Worm (Caenorhabditis elegans) whole organism, young adult: ENCODE measurements around the gene trmt-10C.2.

Source experiments
- B0019.2 ChIP-seq: fragments of 200-800 bp; sonication (Bioruptor generic); conservative IDR thresholded peaks from 2 replicates; pipeline ENCODE4 v1.3.6; 2022; ENCODE audit warnings: missing genetic modification reagents, missing genetic modification characterization, missing compliant biosample characterization
- F39B2.1 ChIP-seq: fragments of 200-800 bp; sonication (Bioruptor generic); IDR thresholded peaks from 2 replicates; pipeline ENCODE4 v1.3.6; 2022; ENCODE audit warnings: missing genetic modification reagents, missing genetic modification characterization, missing compliant biosample characterization
- F49E8.2 ChIP-seq: sonication (generic microtip); optimal IDR thresholded peaks from 3 replicates; lab custom pipeline; 2017; ENCODE audit warnings: missing genetic modification characterization, mild to moderate bottlenecking, missing compliant biosample characterization, antibody characterized with exemption, moderate library complexity; ENCODE audit not compliant: insufficient read depth
- F57A8.1 ChIP-seq: fragments of 200-800 bp; sonication (Bioruptor generic); optimal IDR thresholded peaks from 2 replicates; lab custom pipeline; 2018; ENCODE audit warnings: mild to moderate bottlenecking, missing genetic modification characterization, moderate library complexity, missing compliant biosample characterization
- K11D2.4 ChIP-seq: fragments of 200-800 bp; sonication (Bioruptor generic); IDR thresholded peaks from 2 replicates; pipeline ENCODE4 v1.3.6; 2022; ENCODE audit warnings: missing genetic modification reagents, missing genetic modification characterization, missing compliant biosample characterization
- Y95B8A.8 ChIP-seq: fragments of 200-800 bp; sonication (Bioruptor generic); IDR thresholded peaks from 2 replicates; pipeline ENCODE4 v1.3.6; 2022; ENCODE audit warnings: missing genetic modification reagents, missing genetic modification characterization, missing compliant biosample characterization
- ZK185.1 ChIP-seq: sonication (generic microtip); optimal IDR thresholded peaks from 2 replicates; lab custom pipeline; 2016; ENCODE audit warnings: mild to moderate bottlenecking, missing genetic modification characterization, missing compliant biosample characterization; ENCODE audit not compliant: poor library complexity, severe bottlenecking
- akir-1 ChIP-seq: fragments of 200-800 bp; sonication (Bioruptor generic); optimal IDR thresholded peaks from 2 replicates; lab custom pipeline; 2018; ENCODE audit warnings: mild to moderate bottlenecking, missing genetic modification characterization, moderate library complexity, missing compliant biosample characterization
- attf-6 ChIP-seq: fragments of 200-800 bp; sonication (Bioruptor generic); IDR thresholded peaks from 2 replicates; pipeline ENCODE4 v1.3.6; 2022; ENCODE audit warnings: missing genetic modification reagents, missing genetic modification characterization, missing compliant biosample characterization
- cebp-1 ChIP-seq, 2 experiments: fragments of 200-800 bp in 1 of 2; sonication (Bioruptor generic) in 1 of 2; sonication (generic microtip) in 1 of 2; IDR thresholded peaks in 1 of 2; optimal IDR thresholded peaks in 1 of 2; 2 replicates each; pipeline versions ENCODE4 v1.3.6 to Lab custom; 2017 to 2022; ENCODE audit warnings: missing compliant biosample characterization in 2 of 2, missing genetic modification characterization in 2 of 2, mild to moderate bottlenecking in 1 of 2, missing genetic modification reagents in 1 of 2, moderate library complexity in 1 of 2
- ceh-79 ChIP-seq: sonication (generic microtip); optimal IDR thresholded peaks from 2 replicates; lab custom pipeline; 2017; ENCODE audit warnings: mild to moderate bottlenecking, missing genetic modification characterization, missing compliant biosample characterization
- chd-7 ChIP-seq: sonication (generic microtip); optimal IDR thresholded peaks from 2 replicates; lab custom pipeline; 2016; ENCODE audit warnings: mild to moderate bottlenecking, missing genetic modification characterization, moderate library complexity, missing compliant biosample characterization
- dpl-1 ChIP-seq: fragments of 150-350 bp; optimal IDR thresholded peaks from 2 replicates; lab custom pipeline; 2014; ENCODE audit warnings: missing biosample characterization, missing genetic modification reagents, missing genetic modification characterization
- him-1 ChIP-seq: sonication (generic microtip); optimal IDR thresholded peaks from 2 replicates; lab custom pipeline; 2016; ENCODE audit warnings: missing genotype, missing genetic modification reagents, missing genetic modification characterization, missing compliant biosample characterization
- hlh-12 ChIP-seq: sonication (generic microtip); optimal IDR thresholded peaks from 2 replicates; lab custom pipeline; 2016; ENCODE audit warnings: missing genetic modification characterization, missing compliant biosample characterization
- hmg-1.2 ChIP-seq: fragments of 200-800 bp; sonication (Bioruptor generic); IDR thresholded peaks from 2 replicates; pipeline ENCODE4 v1.3.6; 2022; ENCODE audit warnings: missing genetic modification reagents, missing genetic modification characterization, missing compliant biosample characterization
- lag-1 ChIP-seq: fragments of 200-800 bp; sonication (Bioruptor generic); IDR thresholded peaks from 2 replicates; pipeline ENCODE4 v1.3.6; 2022; ENCODE audit warnings: missing genetic modification reagents, missing genetic modification characterization, missing compliant biosample characterization
- let-607 ChIP-seq, 2 experiments: fragments of 200-800 bp in 1 of 2; sonication (Bioruptor generic) in 1 of 2; sonication (generic microtip) in 1 of 2; optimal IDR thresholded peaks; 2 replicates each; lab custom pipeline; 2016 to 2018; ENCODE audit warnings: mild to moderate bottlenecking in 2 of 2, missing compliant biosample characterization in 2 of 2, missing genetic modification characterization in 2 of 2, moderate library complexity in 2 of 2, missing genotype in 1 of 2
- lin-26 ChIP-seq: fragments of 200-800 bp; sonication (Bioruptor generic); IDR thresholded peaks from 2 replicates; pipeline ENCODE4 v1.3.6; 2022; ENCODE audit warnings: missing genetic modification reagents, missing genetic modification characterization, missing compliant biosample characterization
- lin-40 ChIP-seq: sonication (generic microtip); optimal IDR thresholded peaks from 2 replicates; lab custom pipeline; 2016; ENCODE audit warnings: missing genetic modification characterization, mild to moderate bottlenecking, missing compliant biosample characterization, missing genotype, missing genetic modification reagents
- lsl-1 ChIP-seq: fragments of 200-800 bp; sonication (Bioruptor generic); optimal IDR thresholded peaks from 2 replicates; lab custom pipeline; 2018; ENCODE audit warnings: mild to moderate bottlenecking, missing genetic modification characterization, moderate library complexity, missing compliant biosample characterization
- madf-3 ChIP-seq: fragments of 200-800 bp; sonication (Bioruptor generic); IDR thresholded peaks from 2 replicates; pipeline ENCODE4 v1.3.6; 2022; ENCODE audit warnings: missing genetic modification reagents, missing genetic modification characterization, missing compliant biosample characterization
- mcd-1 ChIP-seq: fragments of 200-800 bp; sonication (Bioruptor generic); IDR thresholded peaks from 2 replicates; pipeline ENCODE4 v1.3.6; 2022; ENCODE audit warnings: missing genetic modification reagents, missing genetic modification characterization, missing compliant biosample characterization
- nfya-2 ChIP-seq: fragments of 200-800 bp; sonication (Bioruptor generic); IDR thresholded peaks from 2 replicates; pipeline ENCODE4 v1.3.6; 2022; ENCODE audit warnings: missing genetic modification reagents, missing genetic modification characterization, missing compliant biosample characterization
- nhr-120 ChIP-seq: fragments of 200-800 bp; sonication (Bioruptor generic); IDR thresholded peaks from 2 replicates; pipeline ENCODE4 v1.3.6; 2022; ENCODE audit warnings: missing genetic modification characterization, missing compliant biosample characterization
- nhr-80 ChIP-seq: sonication (generic microtip); optimal IDR thresholded peaks from 2 replicates; lab custom pipeline; 2016; ENCODE audit warnings: missing genetic modification characterization, missing compliant biosample characterization
- nhr-90 ChIP-seq: sonication (generic microtip); optimal IDR thresholded peaks from 2 replicates; lab custom pipeline; 2016; ENCODE audit warnings: missing genotype, mild to moderate bottlenecking, missing genetic modification characterization, missing compliant biosample characterization
- pha-4 ChIP-seq: fragments of 150-350 bp; sonication (generic microtip); optimal IDR thresholded peaks from 2 replicates; lab custom pipeline; 2014; ENCODE audit warnings: missing biosample characterization, missing genetic modification reagents, missing genetic modification characterization
- repo-1 ChIP-seq: sonication (generic microtip); optimal IDR thresholded peaks from 2 replicates; lab custom pipeline; 2017; ENCODE audit warnings: mild to moderate bottlenecking, missing genetic modification characterization, missing compliant biosample characterization
- sdz-38 ChIP-seq: sonication (generic microtip); optimal IDR thresholded peaks from 2 replicates; lab custom pipeline; 2016; ENCODE audit warnings: missing genotype, missing genetic modification characterization, missing compliant biosample characterization
- somi-1 ChIP-seq: fragments of 200-800 bp; sonication (Bioruptor generic); optimal IDR thresholded peaks from 2 replicates; lab custom pipeline; 2018; ENCODE audit warnings: mild to moderate bottlenecking, missing genetic modification characterization, missing compliant biosample characterization
- tbp1 ChIP-seq: fragments of 200-800 bp; sonication (Bioruptor generic); optimal IDR thresholded peaks from 2 replicates; lab custom pipeline; 2018; ENCODE audit warnings: mild to moderate bottlenecking, missing genetic modification characterization, missing compliant biosample characterization
- ztf-18 ChIP-seq: sonication (generic microtip); optimal IDR thresholded peaks from 2 replicates; lab custom pipeline; 2016; ENCODE audit warnings: missing genotype, mild to moderate bottlenecking, missing genetic modification characterization, missing compliant biosample characterization
- ztf-26 ChIP-seq: sonication (generic microtip); optimal IDR thresholded peaks from 2 replicates; lab custom pipeline; 2017; ENCODE audit warnings: missing genetic modification characterization, missing compliant biosample characterization

trmt-10C.2 gene

DNA sequence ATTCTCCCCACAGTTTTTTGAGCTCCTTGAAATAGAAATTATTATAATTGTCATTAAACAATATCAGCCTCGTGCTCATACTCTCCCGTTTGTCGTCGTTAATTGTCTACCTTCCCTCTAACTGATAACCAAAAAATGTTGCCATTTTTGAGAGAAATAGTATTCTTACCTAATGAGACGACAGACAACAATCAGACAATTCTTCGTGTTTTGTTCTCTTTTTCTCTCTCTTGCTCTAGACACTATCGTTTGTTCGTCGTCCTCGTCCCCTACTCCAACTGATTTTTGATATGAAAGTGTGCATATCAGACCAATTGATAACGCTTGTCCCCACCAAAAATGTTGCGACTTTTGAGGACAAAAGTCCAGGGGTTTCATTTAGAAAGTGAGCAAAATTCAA, 15.5 kb downstream of the trmt-10C.2 start (continued):
- TF ChIP-seq F57A8.1 (GFP tag; lab: Kevin White, UChicago), result no peak
- no peak for TF ChIP-seq chd-7
- TF ChIP-seq K11D2.4 (GFP tag; lab: Robert Waterston, UW), result no peak
- TF ChIP-seq let-607 (tag; optimal IDR thresholded peaks at IDR 0.05; lab: Kevin White, UChicago), result peak in 1 of 2 experiments; percentile 1
- TF ChIP-seq nfya-2 (GFP tag; lab: Robert Waterston, UW), result no peak
- no peak for TF ChIP-seq sdz-38
- no peak for TF ChIP-seq him-1 (tag; lab: Kevin White, UChicago)
- no peak for TF ChIP-seq nhr-120 (GFP tag; lab: Robert Waterston, UW)
- TF ChIP-seq pha-4 (tag; lab: Kevin White, UChicago), result no peak

DNA sequence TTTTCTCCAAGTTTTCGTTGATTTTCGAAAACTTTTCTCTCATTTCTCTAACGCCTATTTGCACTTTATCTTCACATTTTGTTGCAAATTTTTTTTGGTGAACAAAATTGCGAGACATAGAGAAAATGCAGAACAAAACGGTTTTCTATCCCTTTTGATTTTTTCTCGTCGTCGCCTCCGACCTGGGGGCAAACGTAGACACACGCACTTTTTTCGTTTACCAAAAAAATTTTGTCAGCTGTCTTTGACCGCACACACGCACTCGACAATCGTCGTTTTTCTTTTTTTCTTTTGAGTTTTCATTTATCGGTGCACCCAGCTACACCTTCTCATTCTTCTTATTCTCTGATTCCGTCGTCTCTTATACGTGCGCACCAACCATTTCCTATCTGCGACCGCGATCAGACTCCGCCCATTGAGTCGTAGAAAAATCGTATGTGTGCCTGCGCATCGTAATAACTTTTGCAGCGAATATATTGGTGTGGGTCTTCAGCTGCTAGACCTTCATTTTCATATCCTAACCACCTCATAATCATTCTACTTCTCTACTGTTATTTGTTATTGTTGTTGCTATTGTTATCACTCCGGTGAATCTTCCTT, 16.3 kb downstream of the trmt-10C.2 start:
- peak; percentile 53 for TF ChIP-seq lin-40 (tag; lab: Kevin White, UChicago)
- TF ChIP-seq lin-26 (GFP tag; lab: Robert Waterston, UW), result 0 out of 2 replicates have a peak, but pooled peaks have one; percentile 28
- TF ChIP-seq ztf-26 (tag; lab: Kevin White, UChicago), result peak; percentile 61
- TF ChIP-seq somi-1 (GFP tag; lab: Kevin White, UChicago), result peak; percentile 65
- TF ChIP-seq repo-1 (tag; lab: Kevin White, UChicago), result peak; percentile 24
- TF ChIP-seq nhr-90 (tag; lab: Kevin White, UChicago), result no peak
- TF ChIP-seq nhr-80 (tag; lab: Kevin White, UChicago), result peak; percentile 58
- no peak for TF ChIP-seq madf-3 (GFP tag; lab: Robert Waterston, UW)
- TF ChIP-seq akir-1, result no peak
- TF ChIP-seq, all 124 proteins: peak for 6

ce11 chrIII:6364395-6364794, 18.3 kb downstream of the trmt-10C.2 start:
- TF ChIP-seq dpl-1 (GFP tag; lab: Kevin White, UChicago), result no peak
- no peak for TF ChIP-seq lag-1
- TF ChIP-seq hlh-12 (tag; lab: Kevin White, UChicago), result no peak
- TF ChIP-seq Y95B8A.8 (GFP tag; lab: Robert Waterston, UW), result no peak

- no peak for TF ChIP-seq mcd-1 (GFP tag; lab: Robert Waterston, UW)
- TF ChIP-seq B0019.2 (GFP tag; lab: Robert Waterston, UW), result no peak
- no peak for TF ChIP-seq let-607 (tag; optimal IDR thresholded peaks at IDR 0.05; lab: Kevin White, UChicago)
- no peak for TF ChIP-seq nfya-2 (GFP tag; lab: Robert Waterston, UW)
- no peak for TF ChIP-seq tbp1
- TF ChIP-seq cebp-1 (GFP tag; IDR thresholded peaks at IDR 0.05; lab: Robert Waterston, UW), result no peak
- peak; percentile 16 for TF ChIP-seq cebp-1 (tag; optimal IDR thresholded peaks at IDR 0.05; lab: Kevin White, UChicago)
- TF ChIP-seq ztf-18 (tag; lab: Kevin White, UChicago), result no peak
- no peak for TF ChIP-seq F49E8.2 (tag; lab: Kevin White, UChicago)
- TF ChIP-seq attf-6 (GFP tag; lab: Robert Waterston, UW), result no peak
- TF ChIP-seq ceh-79 (tag; lab: Kevin White, UChicago), result no peak
- no peak for TF ChIP-seq ZK185.1 (tag; lab: Kevin White, UChicago)
- no peak for TF ChIP-seq F39B2.1 (GFP tag; lab: Robert Waterston, UW)
- TF ChIP-seq lsl-1, result peak; percentile 10
- 0 out of 2 replicates have a peak, but pooled peaks have one; percentile 14 for TF ChIP-seq hmg-1.2 (GFP tag; lab: Robert Waterston, UW)
Observed at ce11 chrIII:6367712-6368111, 21.6 kb downstream of the trmt-10C.2 start, which contains the start of the genes C56G2.15 and thoc-2. TSS of gene C56G2.15 (minus strand) at chrIII:6367899. TSS of gene thoc-2 (plus strand) at chrIII:6368042.
